Worm (Caenorhabditis elegans) whole organism, L4 larva: ENCODE measurements around the gene F33G12.7.

Source experiments
- D1046.2 ChIP-seq: fragments of 200-800 bp; sonication (Bioruptor generic); IDR thresholded peaks from 2 replicates; pipeline ENCODE4 v1.3.6; 2022; ENCODE audit warnings: missing genetic modification characterization, missing compliant biosample characterization
- T26A8.4 ChIP-seq: fragments of 200-800 bp; sonication (Bioruptor generic); IDR thresholded peaks from 2 replicates; pipeline ENCODE4 v1.3.6; 2022; ENCODE audit warnings: missing genetic modification characterization, missing compliant biosample characterization
- Y5F2A.4 ChIP-seq: fragments of 200-800 bp; sonication (Bioruptor generic); optimal IDR thresholded peaks from 2 replicates; lab custom pipeline; 2018; ENCODE audit warnings: mild to moderate bottlenecking, missing genetic modification characterization, missing compliant biosample characterization
- Y75B8A.6 ChIP-seq: fragments of 200-800 bp; sonication (Bioruptor generic); IDR thresholded peaks from 2 replicates; pipeline ENCODE4 v1.3.6; 2022; ENCODE audit warnings: missing genetic modification reagents, missing genetic modification characterization, missing compliant biosample characterization
- aha-1 ChIP-seq: fragments of 150-350 bp; peaks from one replicate; lab custom pipeline; 2014; ENCODE audit warnings: missing biosample characterization, missing genetic modification characterization
- attf-4 ChIP-seq: sonication (generic microtip); optimal IDR thresholded peaks from 3 replicates; lab custom pipeline; 2017; ENCODE audit warnings: missing biosample characterization, missing genetic modification characterization
- ceh-44 ChIP-seq: fragments of 200-800 bp; sonication (Bioruptor generic); IDR thresholded peaks from 2 replicates; pipeline ENCODE4 v1.3.6; 2022; ENCODE audit warnings: missing genetic modification reagents, missing genetic modification characterization, missing compliant biosample characterization
- ceh-62 ChIP-seq: sonication (generic microtip); optimal IDR thresholded peaks from 2 replicates; lab custom pipeline; 2017; ENCODE audit warnings: missing biosample characterization, missing genetic modification characterization
- ceh-82 ChIP-seq: sonication (generic microtip); optimal IDR thresholded peaks from 2 replicates; lab custom pipeline; 2017; ENCODE audit warnings: missing biosample characterization, missing genetic modification characterization
- ces-1 ChIP-seq: fragments of 150-350 bp; sonication (generic microtip); optimal IDR thresholded peaks from 4 replicates; lab custom pipeline; 2014; ENCODE audit warnings: missing biosample characterization, missing genetic modification reagents, missing genetic modification characterization
- ctbp-1 ChIP-seq: fragments of 200-800 bp; sonication (Bioruptor generic); IDR thresholded peaks from 2 replicates; pipeline ENCODE4 v1.3.6; 2022; ENCODE audit warnings: missing genetic modification reagents, missing genetic modification characterization, missing compliant biosample characterization
- daf-12 ChIP-seq: fragments of 150-350 bp; optimal IDR thresholded peaks from 2 replicates; lab custom pipeline; 2014; ENCODE audit warnings: missing biosample characterization, missing genetic modification reagents, missing genetic modification characterization
- dmd-9 ChIP-seq: fragments of 200-800 bp; sonication (Bioruptor generic); IDR thresholded peaks from 2 replicates; pipeline ENCODE4 v1.3.6; 2022; ENCODE audit warnings: missing genetic modification reagents, missing genetic modification characterization, missing compliant biosample characterization
- dpl-1 ChIP-seq: fragments of 150-350 bp; optimal IDR thresholded peaks from 2 replicates; lab custom pipeline; 2014; ENCODE audit warnings: missing biosample characterization, missing genetic modification reagents, missing genetic modification characterization
- duxl-1 ChIP-seq: sonication (generic microtip); optimal IDR thresholded peaks from 2 replicates; lab custom pipeline; 2016; ENCODE audit warnings: mild to moderate bottlenecking, missing genetic modification characterization, moderate library complexity, missing compliant biosample characterization; ENCODE audit not compliant: poor library complexity
- fkh-10 ChIP-seq: fragments of 150-350 bp; optimal IDR thresholded peaks from 2 replicates; lab custom pipeline; 2014; ENCODE audit warnings: missing biosample characterization, missing genetic modification reagents, missing genetic modification characterization
- gei-8 ChIP-seq: fragments of 200-800 bp; sonication (Bioruptor generic); optimal IDR thresholded peaks from 2 replicates; lab custom pipeline; 2018; ENCODE audit warnings: mild to moderate bottlenecking, missing genetic modification characterization, missing compliant biosample characterization
- hif-1 ChIP-seq, 2 experiments: sonication (generic microtip); optimal IDR thresholded peaks; 2 replicates each; lab custom pipeline; 2016 to 2017; ENCODE audit warnings: missing compliant biosample characterization in 2 of 2, missing genetic modification characterization in 2 of 2, missing genetic modification reagents in 2 of 2, missing genotype in 2 of 2, mild to moderate bottlenecking in 1 of 2
- hlh-30 ChIP-seq: sonication (generic microtip); optimal IDR thresholded peaks from 2 replicates; lab custom pipeline; 2017; ENCODE audit warnings: antibody characterized with exemption, mild to moderate bottlenecking, missing genetic modification characterization, missing compliant biosample characterization; ENCODE audit not compliant: insufficient read depth
- hmg-1.1 ChIP-seq: fragments of 200-800 bp; sonication (Bioruptor generic); IDR thresholded peaks from 2 replicates; pipeline ENCODE4 v1.3.6; 2022; ENCODE audit warnings: missing genetic modification reagents, missing genetic modification characterization, missing compliant biosample characterization
- lin-38 ChIP-seq: fragments of 200-800 bp; sonication (Bioruptor generic); IDR thresholded peaks from 2 replicates; pipeline ENCODE4 v1.3.6; 2022; ENCODE audit warnings: missing genetic modification reagents, missing genetic modification characterization, missing compliant biosample characterization
- madf-9 ChIP-seq: fragments of 200-800 bp; sonication (Bioruptor generic); conservative IDR thresholded peaks from 2 replicates; pipeline ENCODE4 v1.3.6; 2022; ENCODE audit warnings: missing genetic modification reagents, missing genetic modification characterization, missing compliant biosample characterization
- mep-1 ChIP-seq: fragments of 150-350 bp; sonication (generic microtip); optimal IDR thresholded peaks from 3 replicates; lab custom pipeline; 2014; ENCODE audit warnings: missing biosample characterization, missing genetic modification characterization
- mes-2 ChIP-seq: sonication (generic microtip); optimal IDR thresholded peaks from 2 replicates; lab custom pipeline; 2016; ENCODE audit warnings: missing genotype, mild to moderate bottlenecking, missing genetic modification characterization, missing compliant biosample characterization; ENCODE audit not compliant: poor library complexity, severe bottlenecking
- nhr-11 ChIP-seq: fragments of 150-350 bp; optimal IDR thresholded peaks from 2 replicates; lab custom pipeline; 2014; ENCODE audit warnings: missing biosample characterization, missing genetic modification characterization
- nhr-28 ChIP-seq: fragments of 150-350 bp; optimal IDR thresholded peaks from 2 replicates; lab custom pipeline; 2014; ENCODE audit warnings: missing biosample characterization, missing genetic modification characterization
- nhr-6 ChIP-seq: fragments of 150-350 bp; optimal IDR thresholded peaks from 2 replicates; lab custom pipeline; 2014; ENCODE audit warnings: missing biosample characterization, missing genetic modification characterization
- nhr-76 ChIP-seq: fragments of 150-350 bp; optimal IDR thresholded peaks from 2 replicates; lab custom pipeline; 2014; ENCODE audit warnings: missing biosample characterization, missing genetic modification characterization
- pha-4 ChIP-seq, 2 experiments: fragments of 150-350 bp in 1 of 2; fragments of 200-800 bp in 1 of 2; sonication (Bioruptor generic) in 1 of 2; IDR thresholded peaks in 1 of 2; optimal IDR thresholded peaks in 1 of 2; 2 replicates each; pipeline versions ENCODE4 v1.3.6 to Lab custom; 2014 to 2022; ENCODE audit warnings: missing genetic modification characterization in 2 of 2, missing genetic modification reagents in 2 of 2, missing biosample characterization in 1 of 2, missing compliant biosample characterization in 1 of 2
- set-16 ChIP-seq: fragments of 200-800 bp; sonication (Bioruptor generic); IDR thresholded peaks from 2 replicates; pipeline ENCODE4 v1.3.6; 2022; ENCODE audit warnings: missing genetic modification reagents, missing genetic modification characterization, missing compliant biosample characterization
- tag-97 ChIP-seq: fragments of 200-800 bp; sonication (Bioruptor generic); IDR thresholded peaks from 2 replicates; pipeline ENCODE4 v1.3.6; 2022; ENCODE audit warnings: missing genetic modification characterization, missing compliant biosample characterization
- zfp-3 ChIP-seq: fragments of 200-800 bp; sonication (Bioruptor generic); conservative IDR thresholded peaks from 2 replicates; pipeline ENCODE4 v1.3.6; 2022; ENCODE audit warnings: missing genetic modification reagents, missing genetic modification characterization, missing compliant biosample characterization

F33G12.7 gene

ce11 chrII:4993530-4994192 is 46.8 kb downstream of the F33G12.7 start, which contains the start of the genes eif-1 and vps-24 (continued):
- no peak for TF ChIP-seq dmd-9 (GFP tag; lab: Robert Waterston, UW)
- TF ChIP-seq nhr-6 = peak; percentile 59
- no peak for TF ChIP-seq tag-97 (GFP tag; lab: Robert Waterston, UW)
- TF ChIP-seq ceh-82 = no peak
- TF ChIP-seq mes-2 (tag; lab: Kevin White, UChicago) = peak; percentile 96
- no peak for TF ChIP-seq madf-9 (GFP tag; lab: Robert Waterston, UW)
- TF ChIP-seq nhr-76 = no peak
- no peak for TF ChIP-seq nhr-28 (tag; lab: Kevin White, UChicago)
- no peak for TF ChIP-seq Y5F2A.4 (GFP tag; lab: Kevin White, UChicago)
- no peak for TF ChIP-seq hmg-1.1 (GFP tag; lab: Robert Waterston, UW)
- TF ChIP-seq Y75B8A.6 = no peak
- TF ChIP-seq T26A8.4 = no peak
- no peak for TF ChIP-seq D1046.2
- no peak for TF ChIP-seq set-16 (GFP tag; lab: Robert Waterston, UW)
- no peak for TF ChIP-seq attf-4 (tag; lab: Kevin White, UChicago)
- no peak for TF ChIP-seq gei-8 (GFP tag; lab: Kevin White, UChicago)
- TF ChIP-seq daf-12 (tag; lab: Kevin White, UChicago) = no peak
- peak; percentile 95 for TF ChIP-seq aha-1 (tag; lab: Kevin White, UChicago)
- TF ChIP-seq ces-1 = no peak
- TF ChIP-seq pha-4 (GFP tag; IDR thresholded peaks at IDR 0.05; lab: Robert Waterston, UW) = no peak
- no peak for TF ChIP-seq pha-4 (tag; optimal IDR thresholded peaks at IDR 0.05; lab: Kevin White, UChicago)
- no peak for TF ChIP-seq ceh-62 (tag; lab: Kevin White, UChicago)
- peak; percentile 52 for TF ChIP-seq lin-38 (GFP tag; lab: Robert Waterston, UW)
- TF ChIP-seq nhr-11 = no peak
- no peak for TF ChIP-seq zfp-3
- TF ChIP-seq dpl-1 (GFP tag; lab: Kevin White, UChicago) = peak; percentile 71
- peak; percentile 31 for TF ChIP-seq fkh-10 (GFP tag; lab: Kevin White, UChicago)
- no peak for TF ChIP-seq duxl-1 (tag; lab: Kevin White, UChicago)
- no peak for TF ChIP-seq hlh-30 (tag; lab: Kevin White, UChicago)
- no peak for TF ChIP-seq ceh-44 (GFP tag; lab: Robert Waterston, UW)
- TF ChIP-seq mep-1 = peak; percentile 18

- TF ChIP-seq hif-1 (tag; optimal IDR thresholded peaks at IDR 0.05; lab: Kevin White, UChicago) = no peak
- 0 out of 2 replicates have a peak, but pooled peaks have one; percentile 19 for TF ChIP-seq ctbp-1 (GFP tag; lab: Robert Waterston, UW)
These were observed 47.5 kb downstream of the F33G12.7 start, which contains the start of gene pigb-1 for ce11 chrII:4992977-4993376. TSS of gene pigb-1 (minus strand) at chrII:4993077.
